Fruit fly (Drosophila melanogaster) whole organism, prepupa: Measurements from ENCODE around the gene pum.

Source experiments
- Blimp-1 ChIP-seq: fragments of 200-800 bp; sonication (Bioruptor generic); optimal IDR thresholded peaks from 3 replicates; lab custom pipeline; 2017; ENCODE audit warnings: missing biosample characterization, missing genetic modification characterization, mild to moderate bottlenecking, moderate library complexity, missing genetic modification reagents
- CG10631 ChIP-seq: fragments of 200-800 bp; sonication (Bioruptor generic); optimal IDR thresholded peaks from 2 replicates; lab custom pipeline; 2016; ENCODE audit warnings: missing biosample characterization, missing genetic modification characterization
- CG11294 ChIP-seq: fragments of 200-800 bp; sonication (Bioruptor generic); IDR thresholded peaks from 2 replicates; pipeline ENCODE4 v1.3.6; 2022; ENCODE audit warnings: missing biosample characterization, missing genetic modification characterization
- CG11902 ChIP-seq: fragments of 200-800 bp; sonication (Bioruptor generic); optimal IDR thresholded peaks from 3 replicates; lab custom pipeline; 2016; ENCODE audit warnings: missing biosample characterization, missing genetic modification characterization
- CG15336 ChIP-seq: fragments of 200-800 bp; sonication (Bioruptor generic); IDR thresholded peaks from 2 replicates; pipeline ENCODE4 v1.3.6; 2022; ENCODE audit warnings: missing biosample characterization, missing genetic modification characterization
- CG1621 ChIP-seq: fragments of 200-800 bp; sonication (Bioruptor generic); optimal IDR thresholded peaks from 3 replicates; lab custom pipeline; 2018; ENCODE audit warnings: missing biosample characterization, mild to moderate bottlenecking, missing genetic modification characterization
- CG16779 ChIP-seq: fragments of 200-800 bp; sonication (Bioruptor generic); optimal IDR thresholded peaks from 3 replicates; lab custom pipeline; 2017; ENCODE audit warnings: missing biosample characterization, mild to moderate bottlenecking, missing genetic modification characterization
- CG3032 ChIP-seq: fragments of 200-800 bp; optimal IDR thresholded peaks from 2 replicates; lab custom pipeline; 2019; ENCODE audit warnings: missing biosample characterization, mild to moderate bottlenecking, missing genetic modification characterization, moderate library complexity
- CG31627 ChIP-seq: fragments of 200-800 bp; sonication (Bioruptor generic); optimal IDR thresholded peaks from 3 replicates; lab custom pipeline; 2016; ENCODE audit warnings: missing biosample characterization, missing genetic modification characterization
- CG34406 ChIP-seq: fragments of 200-800 bp; sonication (Bioruptor generic); optimal IDR thresholded peaks from 3 replicates; lab custom pipeline; 2016; ENCODE audit warnings: missing biosample characterization, missing genetic modification characterization
- CG3919 ChIP-seq: fragments of 200-800 bp; sonication (Bioruptor generic); optimal IDR thresholded peaks from 3 replicates; lab custom pipeline; 2016; ENCODE audit warnings: missing biosample characterization, missing genetic modification characterization
- CG6276 ChIP-seq: fragments of 200-800 bp; sonication (Bioruptor generic); optimal IDR thresholded peaks from 2 replicates; lab custom pipeline; 2017; ENCODE audit warnings: missing biosample characterization, mild to moderate bottlenecking, missing genetic modification characterization
- CG6792 ChIP-seq: fragments of 200-800 bp; sonication (Bioruptor generic); optimal IDR thresholded peaks from 3 replicates; lab custom pipeline; 2016; ENCODE audit warnings: missing biosample characterization, missing genetic modification characterization
- CG6808 ChIP-seq: fragments of 200-800 bp; sonication (Bioruptor generic); optimal IDR thresholded peaks from 3 replicates; lab custom pipeline; 2017; ENCODE audit warnings: missing biosample characterization, missing genetic modification characterization, mild to moderate bottlenecking, moderate library complexity, missing genetic modification reagents
- CG6854 ChIP-seq: fragments of 200-800 bp; sonication (Bioruptor generic); optimal IDR thresholded peaks from 2 replicates; lab custom pipeline; 2017; ENCODE audit warnings: missing biosample characterization, mild to moderate bottlenecking, missing genetic modification characterization
- CG7368 ChIP-seq: fragments of 200-800 bp; sonication (Bioruptor generic); optimal IDR thresholded peaks from 3 replicates; lab custom pipeline; 2016; ENCODE audit warnings: missing biosample characterization, missing genetic modification characterization
- CG8119 ChIP-seq: fragments of 200-800 bp; sonication (Bioruptor generic); IDR thresholded peaks from 3 replicates; pipeline ENCODE4 v1.3.6; 2022; ENCODE audit warnings: missing biosample characterization, missing genetic modification characterization
- CG9139 ChIP-seq: fragments of 200-800 bp; sonication (Bioruptor generic); optimal IDR thresholded peaks from 3 replicates; lab custom pipeline; 2017; ENCODE audit warnings: missing biosample characterization, mild to moderate bottlenecking, missing genetic modification characterization
- Eip75B ChIP-seq: fragments of 200-800 bp; sonication (Bioruptor generic); optimal IDR thresholded peaks from 3 replicates; lab custom pipeline; 2016; ENCODE audit warnings: missing biosample characterization, missing genetic modification characterization
- Eip78C ChIP-seq: fragments of 200-800 bp; sonication (Bioruptor generic); peaks from one replicate; lab custom pipeline; 2016; ENCODE audit warnings: missing biosample characterization, missing genetic modification characterization
- Ets21C ChIP-seq: fragments of 200-800 bp; sonication (Bioruptor generic); optimal IDR thresholded peaks from 3 replicates; lab custom pipeline; 2016; ENCODE audit warnings: missing biosample characterization, missing genetic modification characterization
- Ets96B ChIP-seq: fragments of 200-800 bp; optimal IDR thresholded peaks from 2 replicates; lab custom pipeline; 2019; ENCODE audit warnings: missing biosample characterization, mild to moderate bottlenecking, missing genetic modification characterization, moderate library complexity
- Hr38 ChIP-seq: sonication (Bioruptor generic); optimal IDR thresholded peaks from 2 replicates; lab custom pipeline; 2016; ENCODE audit warnings: missing biosample characterization, missing genetic modification characterization
- Hr39 ChIP-seq: fragments of 200-800 bp; sonication (Bioruptor generic); optimal IDR thresholded peaks from 2 replicates; lab custom pipeline; 2016; ENCODE audit warnings: missing biosample characterization, missing genetic modification characterization
- Hr4 ChIP-seq: fragments of 200-800 bp; sonication (Bioruptor generic); optimal IDR thresholded peaks from 3 replicates; lab custom pipeline; 2016; ENCODE audit warnings: missing biosample characterization, missing genetic modification characterization
- Lpt ChIP-seq: fragments of 200-800 bp; sonication (Bioruptor generic); optimal IDR thresholded peaks from 3 replicates; lab custom pipeline; 2016; ENCODE audit warnings: missing biosample characterization, missing genetic modification characterization
- Smox ChIP-seq: fragments of 200-800 bp; sonication (Bioruptor generic); optimal IDR thresholded peaks from 3 replicates; lab custom pipeline; 2016; ENCODE audit warnings: missing biosample characterization, missing genetic modification characterization
- Sox14 ChIP-seq: fragments of 200-800 bp; sonication (Bioruptor generic); optimal IDR thresholded peaks from 3 replicates; lab custom pipeline; 2016; ENCODE audit warnings: missing biosample characterization, missing genetic modification characterization
- Sox15 ChIP-seq: fragments of 200-800 bp; sonication (Bioruptor generic); optimal IDR thresholded peaks from 3 replicates; lab custom pipeline; 2016; ENCODE audit warnings: missing biosample characterization, missing genetic modification characterization
- achi ChIP-seq: fragments of 200-800 bp; sonication (Bioruptor generic); optimal IDR thresholded peaks from 3 replicates; lab custom pipeline; 2016; ENCODE audit warnings: missing biosample characterization, missing genetic modification characterization
- acj6 ChIP-seq: fragments of 200-800 bp; sonication (Bioruptor generic); optimal IDR thresholded peaks from 3 replicates; lab custom pipeline; 2016; ENCODE audit warnings: missing biosample characterization, missing genetic modification characterization
- cyc ChIP-seq: fragments of 200-800 bp; sonication (Bioruptor generic); optimal IDR thresholded peaks from 3 replicates; lab custom pipeline; 2016; ENCODE audit warnings: missing biosample characterization, missing genetic modification characterization
- dac ChIP-seq: fragments of 200-800 bp; sonication (Bioruptor generic); optimal IDR thresholded peaks from 2 replicates; lab custom pipeline; 2017; ENCODE audit warnings: missing biosample characterization, mild to moderate bottlenecking, missing genetic modification characterization
- dsx ChIP-seq: fragments of 200-800 bp; optimal IDR thresholded peaks from 3 replicates; lab custom pipeline; 2019; ENCODE audit warnings: missing biosample characterization, mild to moderate bottlenecking, missing genetic modification characterization, moderate library complexity; ENCODE audit not compliant: poor library complexity, severe bottlenecking
- esn ChIP-seq: fragments of 200-800 bp; sonication (Bioruptor generic); optimal IDR thresholded peaks from 2 replicates; lab custom pipeline; 2016; ENCODE audit warnings: missing biosample characterization, mild to moderate bottlenecking, missing genetic modification characterization, moderate library complexity
- fd59A ChIP-seq: fragments of 200-800 bp; sonication (Bioruptor generic); optimal IDR thresholded peaks from 2 replicates; lab custom pipeline; 2017; ENCODE audit warnings: missing biosample characterization, mild to moderate bottlenecking, missing genetic modification characterization, missing genetic modification reagents
- fd85E ChIP-seq: fragments of 200-800 bp; sonication (Bioruptor generic); optimal IDR thresholded peaks from 3 replicates; lab custom pipeline; 2016; ENCODE audit warnings: missing biosample characterization, missing genetic modification characterization
- fkh ChIP-seq: fragments of 200-800 bp; sonication (Bioruptor generic); optimal IDR thresholded peaks from 3 replicates; lab custom pipeline; 2017; ENCODE audit warnings: missing biosample characterization, mild to moderate bottlenecking, missing genetic modification characterization, moderate library complexity
- lz ChIP-seq: fragments of 200-800 bp; sonication (Bioruptor generic); optimal IDR thresholded peaks from 3 replicates; lab custom pipeline; 2016; ENCODE audit warnings: missing biosample characterization, missing genetic modification characterization
- pdm3 ChIP-seq: fragments of 200-800 bp; sonication (Bioruptor generic); optimal IDR thresholded peaks from 3 replicates; lab custom pipeline; 2016; ENCODE audit warnings: missing biosample characterization, missing genetic modification characterization
- salr ChIP-seq, 2 experiments: fragments of 200-800 bp; sonication (Bioruptor generic); optimal IDR thresholded peaks; 3 replicates each; lab custom pipeline; 2016 to 2018; ENCODE audit warnings: missing biosample characterization in 2 of 2, missing genetic modification characterization in 2 of 2, mild to moderate bottlenecking in 1 of 2
- svp ChIP-seq: fragments of 200-800 bp; sonication (Bioruptor generic); peaks from one replicate; lab custom pipeline; 2016; ENCODE audit warnings: missing biosample characterization, missing genetic modification characterization
- topi ChIP-seq: fragments of 200-800 bp; sonication (Bioruptor generic); optimal IDR thresholded peaks from 3 replicates; lab custom pipeline; 2016; ENCODE audit warnings: missing biosample characterization, missing genetic modification characterization

The pum gene

dm6 chr3R:9038652-9039051 lies 198.8 kb downstream of the pum start, which contains the start of gene hyx (continued):
- no peak for TF ChIP-seq CG11294 (GFP tag; lab: Robert Waterston, UW)
- peak; percentile 20 for TF ChIP-seq CG31627 (GFP tag; lab: Kevin White, UChicago)
- TF ChIP-seq Eip78C (GFP tag; lab: Kevin White, UChicago), result peak; percentile 81
- peak; percentile 36 for TF ChIP-seq CG3032 (tag; lab: Kevin White, UChicago)
- TF ChIP-seq salr (GFP tag; optimal IDR thresholded peaks at IDR 0.05; lab: Kevin White, UChicago), result no peak
- no peak for TF ChIP-seq CG6854 (GFP tag; lab: Kevin White, UChicago)
- no peak for TF ChIP-seq CG16779
- no peak for TF ChIP-seq CG34406 (GFP tag; lab: Kevin White, UChicago)
- TF ChIP-seq Eip75B (GFP tag; lab: Kevin White, UChicago), result peak; percentile 36
- TF ChIP-seq CG6808 (GFP tag; lab: Kevin White, UChicago), result no peak
- no peak for TF ChIP-seq Blimp-1 (GFP tag; lab: Kevin White, UChicago)
- no peak for TF ChIP-seq Hr38 (GFP tag; lab: Kevin White, UChicago)
- TF ChIP-seq acj6, result peak; percentile 30
- TF ChIP-seq Ets21C (GFP tag; lab: Kevin White, UChicago), result no peak
- TF ChIP-seq achi (GFP tag; lab: Kevin White, UChicago), result peak; percentile 2
- TF ChIP-seq CG7368, result no peak
- TF ChIP-seq Hr39 (GFP tag; lab: Kevin White, UChicago), result peak; percentile 52
- TF ChIP-seq CG6792 (GFP tag; lab: Kevin White, UChicago), result no peak
- peak; percentile 53 for TF ChIP-seq Hr4 (GFP tag; lab: Kevin White, UChicago)
- peak; percentile 30 for TF ChIP-seq Sox14 (GFP tag; lab: Kevin White, UChicago)
- peak; percentile 22 for TF ChIP-seq Lpt (GFP tag; lab: Kevin White, UChicago)
- TF ChIP-seq dsx (GFP tag; lab: Kevin White, UChicago), result no peak

dm6 chr3R:9037946-9038345 lies 199.5 kb downstream of the pum start:
- TF ChIP-seq CG16779 (no peak), fkh (GFP tag; lab: Kevin White, UChicago) (no peak), CG31627 (GFP tag; lab: Kevin White, UChicago) (no peak), Sox15 (GFP tag; lab: Kevin White, UChicago) (no peak), fd85E (GFP tag; lab: Kevin White, UChicago) (no peak), Smox (GFP tag; lab: Kevin White, UChicago) (no peak), svp (GFP tag; lab: Kevin White, UChicago) (no peak), Eip78C (GFP tag; lab: Kevin White, UChicago) (no peak), CG9139 (no peak), dac (no peak), CG8119 (GFP tag; lab: Robert Waterston, UW) (no peak), Hr38 (GFP tag; lab: Kevin White, UChicago) (no peak), Ets96B (no peak), Eip75B (GFP tag; lab: Kevin White, UChicago) (no peak)

- TF ChIP-seq Hr4 (GFP tag; lab: Kevin White, UChicago) (no peak), topi (GFP tag; lab: Kevin White, UChicago) (peak; percentile 15), CG31627 (GFP tag; lab: Kevin White, UChicago) (peak; percentile 3), Hr39 (GFP tag; lab: Kevin White, UChicago) (no peak), salr (GFP tag; optimal IDR thresholded peaks at IDR 0.05; lab: Kevin White, UChicago) (no peak), esn (GFP tag; lab: Kevin White, UChicago) (peak; percentile 38), CG6276 (no peak), CG15336 (GFP tag; lab: Robert Waterston, UW) (no peak), Ets21C (GFP tag; lab: Kevin White, UChicago) (no peak), fd85E (GFP tag; lab: Kevin White, UChicago) (no peak), CG6854 (GFP tag; lab: Kevin White, UChicago) (no peak), svp (GFP tag; lab: Kevin White, UChicago) (peak; percentile 59), CG6808 (GFP tag; lab: Kevin White, UChicago) (no peak), Eip75B (GFP tag; lab: Kevin White, UChicago) (no peak), dsx (GFP tag; lab: Kevin White, UChicago) (no peak), Blimp-1 (GFP tag; lab: Kevin White, UChicago) (no peak), acj6 (no peak), fd59A (GFP tag; lab: Kevin White, UChicago) (no peak), pdm3 (GFP tag; lab: Kevin White, UChicago) (no peak), lz (peak; percentile 21), CG11902 (GFP tag; lab: Kevin White, UChicago) (no peak), Eip78C (GFP tag; lab: Kevin White, UChicago) (peak; percentile 52), CG3919 (GFP tag; lab: Kevin White, UChicago) (no peak), CG1621 (tag; lab: Kevin White, UChicago) (no peak), CG10631 (no peak), cyc (peak; percentile 7), dac (no peak)
- TF ChIP-seq, all 60 proteins: peak for 7
Measured at dm6 chr3R:9035252-9035651, 202.2 kb downstream of the pum start.
